Fruit fly (Drosophila melanogaster) whole organism, wandering third instar larva: Measurements from ENCODE around the gene CG10560.

Experiments
- Hr78 ChIP-seq: fragments of >200 bp; optimal IDR thresholded peaks from 2 replicates; lab custom pipeline; 2017; ENCODE audit warnings: missing biosample characterization, missing genetic modification characterization
- Mio ChIP-seq: sonication (Bioruptor generic); optimal IDR thresholded peaks from 2 replicates; lab custom pipeline; 2016; ENCODE audit warnings: missing biosample characterization, missing genetic modification characterization
- br ChIP-seq: fragments of 200-800 bp; sonication (Bioruptor generic); optimal IDR thresholded peaks from 2 replicates; lab custom pipeline; 2016; ENCODE audit warnings: missing biosample characterization, missing genetic modification characterization
- dl ChIP-seq, 2 experiments: fragments of 175-275, 200-275 bp in 1 of 2; fragments of 200-275 bp in 1 of 2; sonication (Bioruptor generic); optimal IDR thresholded peaks; lab custom pipeline; 2018; ENCODE audit warnings: mild to moderate bottlenecking in 2 of 2, missing biosample characterization in 2 of 2, missing genetic modification characterization in 2 of 2, moderate library complexity in 2 of 2; ENCODE audit not compliant: partially characterized antibody in 2 of 2, insufficient read depth in 1 of 2
- pan ChIP-seq: fragments of >200 bp; optimal IDR thresholded peaks from 2 replicates; lab custom pipeline; 2017
- psq ChIP-seq: fragments of 200-800 bp; sonication (Bioruptor generic); optimal IDR thresholded peaks from 3 replicates; lab custom pipeline; 2017; ENCODE audit warnings: missing biosample characterization, mild to moderate bottlenecking, missing genetic modification characterization, moderate library complexity
- sv ChIP-seq: fragments of 200-800 bp; sonication (Bioruptor generic); optimal IDR thresholded peaks from 3 replicates; lab custom pipeline; 2016; ENCODE audit warnings: missing biosample characterization, missing genetic modification characterization

DNA sequence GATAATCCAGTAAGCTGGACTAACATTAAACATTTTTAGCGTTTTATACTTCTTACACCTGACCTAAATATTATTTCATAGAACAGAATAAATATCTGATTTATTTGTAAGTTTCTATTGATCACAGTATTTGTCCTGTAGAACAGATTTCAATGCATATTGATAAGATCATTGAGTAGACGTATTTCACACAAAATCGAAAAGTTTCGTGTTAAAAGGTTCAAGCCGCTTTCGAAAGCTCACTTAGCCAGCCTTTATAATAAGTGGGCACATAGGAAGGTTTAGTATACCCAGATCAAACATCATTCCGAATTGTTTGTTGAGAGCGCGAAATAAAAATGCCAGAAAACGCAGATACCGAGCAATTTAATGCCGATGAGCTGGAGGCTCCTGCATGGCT lies 30.3 kb downstream of the CG10560 start, which contains the start of gene CG11893:
- TF ChIP-seq dl (GFP tag; optimal IDR thresholded peaks at IDR 0.05; lab: Kevin White, UChicago; ENCODE audit: insufficient read depth in 1 of 2, partially characterized antibody in 2 of 2) (no peak), Hr78 (GFP tag; lab: Kevin White, UChicago) (no peak), psq (GFP tag; lab: Kevin White, UChicago) (no peak), sv (no peak), br (no peak), Mio (GFP tag; lab: Kevin White, UChicago) (no peak), pan (lab: Kevin White, UChicago) (no peak)
